Worm (Caenorhabditis elegans): ENCODE results near the gene F32D8.14.

DNA sequence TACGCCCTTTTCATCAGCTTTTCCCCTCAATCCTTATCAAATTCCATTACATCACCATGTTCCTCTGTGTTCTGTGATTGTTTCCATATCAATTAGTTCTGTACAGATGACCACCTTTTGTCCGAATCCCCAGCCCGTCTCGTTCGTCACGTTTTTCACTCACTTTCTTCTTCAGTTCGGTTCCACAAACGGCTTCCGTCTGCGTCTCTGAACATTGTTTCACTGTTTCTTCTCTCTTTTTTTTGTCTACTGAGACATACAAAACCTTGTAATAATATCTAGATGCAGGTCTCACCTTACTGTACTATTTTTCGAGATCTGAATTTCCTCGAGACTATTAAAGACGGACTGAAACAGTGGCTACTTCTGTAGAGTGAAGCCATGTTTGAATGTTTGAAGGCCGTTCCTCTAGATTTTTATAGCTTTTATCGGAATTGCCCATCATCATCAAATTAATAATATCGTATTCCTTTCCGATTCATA, 8.1 kb downstream of the F32D8.14 start, which contains the start of gene F32D8.3:
- TF ChIP-seq him-1 (tag; optimal IDR thresholded peaks at IDR 0.05) (no peak), dao-5 (tag; optimal IDR thresholded peaks at IDR 0.05) (no peak), W03F9.2 (tag; optimal IDR thresholded peaks at IDR 0.05) (no peak)
